Fruit fly (Drosophila melanogaster) Kc167 (cell line): ENCODE measurements around the gene CG2983.

Experiments used
- Sin3A ChIP-seq: fragments of >200 bp; optimal IDR thresholded peaks from 2 replicates; lab custom pipeline; 2018; ENCODE audit warnings: missing external identifiers
- insv ChIP-seq: fragments of >200 bp; optimal IDR thresholded peaks from 3 replicates; lab custom pipeline; 2018; ENCODE audit warnings: missing external identifiers
- psq ChIP-seq: fragments of >200 bp; optimal IDR thresholded peaks from 2 replicates; lab custom pipeline; 2017; ENCODE audit warnings: missing external identifiers
- ttk ChIP-seq: sonication (Bioruptor generic); optimal IDR thresholded peaks from 2 replicates; lab custom pipeline; 2017; ENCODE audit warnings: missing external identifiers

DNA sequence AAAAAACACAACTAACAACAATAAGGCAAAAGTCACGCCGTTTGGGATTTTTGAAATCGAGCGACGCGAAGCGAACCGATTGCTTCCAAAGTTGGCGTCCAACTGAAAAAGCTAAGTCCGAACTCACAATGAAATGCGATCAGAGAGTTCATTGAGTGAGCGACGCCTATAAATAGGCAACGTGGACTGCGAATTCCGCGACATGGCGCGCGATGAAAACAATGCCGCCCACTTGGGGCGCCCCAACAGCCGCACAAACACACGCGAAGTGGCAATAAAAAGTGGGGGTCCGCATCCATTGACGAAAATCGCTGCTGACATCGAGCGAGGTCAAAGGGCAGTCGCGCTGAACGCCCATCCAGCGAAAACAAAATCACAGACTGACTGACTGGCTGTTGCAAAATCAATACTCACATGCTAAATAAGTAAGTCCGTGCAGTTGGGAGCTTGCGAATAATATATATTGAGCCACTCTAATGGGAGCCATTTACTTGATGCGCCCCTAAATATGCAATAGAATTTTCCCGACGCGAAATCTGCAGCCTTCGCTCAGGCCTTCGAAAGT lies 7.9 kb downstream of the CG2983 start:
- TF ChIP-seq insv (lab: Kevin White, UChicago) (no peak), ttk (lab: Kevin White, UChicago) (no peak), psq (lab: Kevin White, UChicago) (no peak), Sin3A (no peak)
